Worm (Caenorhabditis elegans) whole organism, L2 larva: ENCODE data around the gene B0310.1.

Source experiments
- C34F6.9 ChIP-seq: fragments of 150-350 bp; optimal IDR thresholded peaks from 2 replicates; lab custom pipeline; 2014; ENCODE audit warnings: missing biosample characterization, missing genetic modification characterization
- ZK546.5 ChIP-seq: sonication (generic microtip); optimal IDR thresholded peaks from 2 replicates; lab custom pipeline; 2017; ENCODE audit warnings: missing biosample characterization, missing genetic modification characterization
- alr-1 ChIP-seq: fragments of 150-350 bp; optimal IDR thresholded peaks from 2 replicates; lab custom pipeline; 2014; ENCODE audit warnings: missing biosample characterization, missing genetic modification characterization
- ceh-16 ChIP-seq: fragments of 150-350 bp; optimal IDR thresholded peaks from 2 replicates; lab custom pipeline; 2014; ENCODE audit warnings: missing biosample characterization, missing genetic modification characterization
- crh-2 ChIP-seq: sonication (generic microtip); optimal IDR thresholded peaks from 2 replicates; lab custom pipeline; 2017; ENCODE audit warnings: missing biosample characterization, missing genetic modification characterization
- dmd-4 ChIP-seq: sonication (generic microtip); optimal IDR thresholded peaks from 2 replicates; lab custom pipeline; 2017; ENCODE audit warnings: missing biosample characterization, missing genetic modification characterization
- egl-27 ChIP-seq: sonication (generic microtip); optimal IDR thresholded peaks from 3 replicates; lab custom pipeline; 2017; ENCODE audit warnings: missing biosample characterization, missing genetic modification reagents, missing genetic modification characterization
- elt-3 ChIP-seq: sonication (generic microtip); optimal IDR thresholded peaks from 2 replicates; lab custom pipeline; 2017; ENCODE audit warnings: missing biosample characterization, missing genetic modification characterization
- gmeb-1 ChIP-seq: fragments of 150-350 bp; optimal IDR thresholded peaks from 2 replicates; lab custom pipeline; 2014; ENCODE audit warnings: missing biosample characterization, missing genetic modification characterization
- lin-13 ChIP-seq: fragments of 150-350 bp; optimal IDR thresholded peaks from 2 replicates; lab custom pipeline; 2014; ENCODE audit warnings: missing biosample characterization, missing genetic modification reagents, missing genetic modification characterization
- lin-39 ChIP-seq: fragments of 150-350 bp; optimal IDR thresholded peaks from 2 replicates; lab custom pipeline; 2014; ENCODE audit warnings: missing biosample characterization, missing genetic modification reagents, missing genetic modification characterization
- lsy-2 ChIP-seq, 2 experiments: fragments of 150-350 bp in 1 of 2; sonication (generic microtip) in 1 of 2; optimal IDR thresholded peaks; 2 replicates each; lab custom pipeline; 2014 to 2017; ENCODE audit warnings: missing biosample characterization in 2 of 2, missing genetic modification characterization in 2 of 2
- mab-5 ChIP-seq: fragments of 150-350 bp; optimal IDR thresholded peaks from 2 replicates; lab custom pipeline; 2014; ENCODE audit warnings: missing biosample characterization, missing genetic modification characterization
- mbf-1 ChIP-seq: sonication (generic microtip); optimal IDR thresholded peaks from 2 replicates; lab custom pipeline; 2017; ENCODE audit warnings: missing biosample characterization, missing genetic modification characterization
- mdl-1 ChIP-seq, 2 experiments: fragments of 150-350 bp in 1 of 2; sonication (generic microtip) in 1 of 2; optimal IDR thresholded peaks; 2 replicates each; lab custom pipeline; 2017; ENCODE audit warnings: missing biosample characterization in 2 of 2, missing genetic modification characterization in 2 of 2
- nhr-10 ChIP-seq: sonication (generic microtip); optimal IDR thresholded peaks from 2 replicates; lab custom pipeline; 2017; ENCODE audit warnings: missing biosample characterization, missing genetic modification characterization
- nhr-11 ChIP-seq: fragments of 150-350 bp; optimal IDR thresholded peaks from 2 replicates; lab custom pipeline; 2014; ENCODE audit warnings: missing biosample characterization, missing genetic modification characterization
- nhr-12 ChIP-seq: fragments of 150-350 bp; optimal IDR thresholded peaks from 2 replicates; lab custom pipeline; 2014; ENCODE audit warnings: missing biosample characterization, missing genetic modification characterization
- nhr-129 ChIP-seq: fragments of 150-350 bp; optimal IDR thresholded peaks from 2 replicates; lab custom pipeline; 2014; ENCODE audit warnings: missing biosample characterization, missing genetic modification characterization
- nhr-21 ChIP-seq: fragments of 150-350 bp; optimal IDR thresholded peaks from 2 replicates; lab custom pipeline; 2014; ENCODE audit warnings: missing biosample characterization, missing genetic modification characterization
- nhr-23 ChIP-seq: fragments of 150-350 bp; optimal IDR thresholded peaks from 2 replicates; lab custom pipeline; 2014; ENCODE audit warnings: missing biosample characterization, missing genetic modification reagents, missing genetic modification characterization
- nhr-237 ChIP-seq: fragments of 150-350 bp; optimal IDR thresholded peaks from 2 replicates; lab custom pipeline; 2014; ENCODE audit warnings: missing biosample characterization, missing genetic modification characterization
- nhr-25 ChIP-seq: fragments of 150-350 bp; sonication (generic microtip); optimal IDR thresholded peaks from 3 replicates; lab custom pipeline; 2014; ENCODE audit warnings: missing biosample characterization, missing genetic modification characterization
- nhr-6 ChIP-seq: fragments of 150-350 bp; optimal IDR thresholded peaks from 2 replicates; lab custom pipeline; 2014; ENCODE audit warnings: missing biosample characterization, missing genetic modification characterization
- nhr-77 ChIP-seq: fragments of 150-350 bp; optimal IDR thresholded peaks from 2 replicates; lab custom pipeline; 2014; ENCODE audit warnings: missing biosample characterization, missing genetic modification characterization
- peb-1 ChIP-seq: fragments of 150-350 bp; optimal IDR thresholded peaks from 2 replicates; lab custom pipeline; 2014; ENCODE audit warnings: missing biosample characterization, missing genetic modification characterization
- skn-1 ChIP-seq: sonication (generic microtip); optimal IDR thresholded peaks from 2 replicates; lab custom pipeline; 2017; ENCODE audit warnings: missing biosample characterization, missing genetic modification characterization
- sma-3 ChIP-seq: sonication (generic microtip); optimal IDR thresholded peaks from 2 replicates; lab custom pipeline; 2016; ENCODE audit warnings: missing genetic modification reagents, missing genetic modification characterization, missing compliant biosample characterization
- sma-9 ChIP-seq, 2 experiments: fragments of 150-350 bp in 1 of 2; sonication (generic microtip) in 1 of 2; optimal IDR thresholded peaks; 2 replicates each; lab custom pipeline; 2014 to 2016; ENCODE audit warnings: missing genetic modification characterization in 2 of 2, mild to moderate bottlenecking in 1 of 2, missing biosample characterization in 1 of 2, missing compliant biosample characterization in 1 of 2, missing genetic modification reagents in 1 of 2, moderate library complexity in 1 of 2
- snpc-4 ChIP-seq: fragments of 150-350 bp; optimal IDR thresholded peaks from 2 replicates; lab custom pipeline; 2014; ENCODE audit warnings: missing biosample characterization, missing genetic modification characterization
- unc-39 ChIP-seq: fragments of 150-350 bp; optimal IDR thresholded peaks from 2 replicates; lab custom pipeline; 2014; ENCODE audit warnings: missing biosample characterization, missing genetic modification characterization
- unc-55 ChIP-seq: fragments of 150-350 bp; sonication (generic microtip); optimal IDR thresholded peaks from 3 replicates; lab custom pipeline; 2014; ENCODE audit warnings: missing biosample characterization, missing genetic modification reagents, missing genetic modification characterization
- unc-62 ChIP-seq: fragments of 150-350 bp; optimal IDR thresholded peaks from 2 replicates; lab custom pipeline; 2014; ENCODE audit warnings: missing biosample characterization, missing genetic modification reagents, missing genetic modification characterization
- ztf-4 ChIP-seq: fragments of 150-350 bp; optimal IDR thresholded peaks from 2 replicates; lab custom pipeline; 2014; ENCODE audit warnings: missing biosample characterization, missing genetic modification characterization

Gene B0310.1

DNA sequence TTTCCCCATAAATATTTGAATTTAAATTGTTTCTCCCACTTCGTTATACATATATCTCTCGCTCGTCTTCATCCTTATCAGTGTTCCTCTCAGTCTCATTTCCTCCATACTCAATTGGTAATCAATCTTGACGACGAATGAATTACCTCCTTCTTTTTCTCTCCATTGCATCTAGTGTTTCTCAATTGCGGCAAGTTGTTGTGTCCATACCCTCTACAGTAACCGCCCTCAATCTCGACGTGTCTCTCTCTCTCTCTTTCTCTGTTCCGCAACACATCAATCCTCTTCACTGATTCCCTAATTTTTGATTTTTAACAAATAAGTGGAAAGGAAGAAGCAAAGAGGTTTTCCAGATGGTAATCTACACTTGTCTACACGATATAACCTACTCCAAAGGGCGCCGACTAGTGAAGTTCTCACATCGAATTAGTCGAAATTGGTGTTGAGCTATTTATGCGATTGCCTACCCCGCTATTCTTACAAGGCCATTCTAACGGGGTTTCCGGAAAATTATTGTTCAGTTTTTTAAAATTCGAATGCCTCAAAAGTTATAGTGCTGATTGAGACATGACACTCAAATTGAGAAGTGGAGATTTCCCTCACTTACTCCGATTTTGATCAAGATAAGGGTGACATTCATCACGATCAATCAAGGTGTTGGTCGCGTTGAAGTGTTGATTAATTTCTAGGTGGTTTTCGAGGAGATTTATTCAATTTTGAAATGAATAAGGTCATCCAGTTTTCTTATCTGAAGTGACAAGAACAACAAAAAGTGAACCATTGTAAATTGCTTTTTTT, 11.2 kb downstream of the B0310.1 start:
- peak; percentile 34 for TF ChIP-seq sma-9 (GFP tag; optimal IDR thresholded peaks at IDR 0.05; lab: Kevin White, UChicago)
- TF ChIP-seq sma-9 (tag; optimal IDR thresholded peaks at IDR 0.05; lab: Kevin White, UChicago) = no peak
- TF ChIP-seq sma-3 (GFP tag; lab: Kevin White, UChicago) = peak; percentile 38
- TF ChIP-seq elt-3 (tag; lab: Kevin White, UChicago) = no peak
- peak in 1 of 2 experiments; percentile 55 for TF ChIP-seq lsy-2 (tag; optimal IDR thresholded peaks at IDR 0.05; lab: Kevin White, UChicago)
- peak; percentile 19 for TF ChIP-seq nhr-25 (tag; lab: Kevin White, UChicago)
- TF ChIP-seq ceh-16 (tag; lab: Kevin White, UChicago) = peak; percentile 79
- TF ChIP-seq nhr-21 (tag; lab: Kevin White, UChicago) = peak; percentile 52
- TF ChIP-seq lin-13 (GFP tag; lab: Kevin White, UChicago) = no peak

DNA sequence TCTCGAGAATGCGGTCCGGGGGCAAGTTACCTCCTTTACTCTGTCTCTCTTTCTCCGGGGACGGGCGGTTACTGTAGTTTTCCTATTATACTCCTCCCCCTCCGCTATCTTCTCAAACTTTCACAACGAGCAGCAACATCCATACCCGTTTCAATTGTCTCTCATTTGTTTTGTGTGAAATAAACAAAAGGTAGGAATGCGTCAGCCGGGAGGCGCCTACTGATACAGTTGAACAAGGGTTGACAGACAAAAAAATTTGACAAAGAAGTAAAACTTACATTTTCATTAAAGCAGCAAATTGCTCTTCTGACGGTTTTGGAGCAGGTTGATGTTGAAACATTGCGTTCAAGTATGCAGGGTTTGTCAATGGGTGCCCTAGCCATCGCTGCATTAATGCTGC, 12.0 kb downstream of the B0310.1 start:
- TF ChIP-seq peb-1 = no peak
- TF ChIP-seq nhr-6 = no peak
- TF ChIP-seq nhr-23 (tag; lab: Kevin White, UChicago) = no peak

ce11 chrX:506848-507247, 13.8 kb downstream of the B0310.1 start, which contains the start of gene B0310.2:
Gene B0310.2 (minus strand): TSS chrX:506948.
- no peak for TF ChIP-seq nhr-10 (tag; lab: Kevin White, UChicago)
- TF ChIP-seq snpc-4 (tag; lab: Kevin White, UChicago) = no peak
- no peak for TF ChIP-seq C34F6.9 (tag; lab: Kevin White, UChicago)
- no peak for TF ChIP-seq egl-27 (tag; lab: Kevin White, UChicago)
- TF ChIP-seq nhr-21 (tag; lab: Kevin White, UChicago) = no peak
- TF ChIP-seq lin-13 (GFP tag; lab: Kevin White, UChicago) = no peak
- no peak for TF ChIP-seq alr-1 (tag; lab: Kevin White, UChicago)
- no peak for TF ChIP-seq nhr-25 (tag; lab: Kevin White, UChicago)
- TF ChIP-seq ztf-4 (tag; lab: Kevin White, UChicago) = no peak
- no peak for TF ChIP-seq unc-62 (GFP tag; lab: Kevin White, UChicago)
- TF ChIP-seq nhr-77 (tag; lab: Kevin White, UChicago) = no peak
- TF ChIP-seq mab-5 (tag; lab: Kevin White, UChicago) = no peak
- TF ChIP-seq unc-39 (tag; lab: Kevin White, UChicago) = no peak
- no peak for TF ChIP-seq lsy-2 (tag; optimal IDR thresholded peaks at IDR 0.05; lab: Kevin White, UChicago)
- TF ChIP-seq ZK546.5 = no peak

DNA sequence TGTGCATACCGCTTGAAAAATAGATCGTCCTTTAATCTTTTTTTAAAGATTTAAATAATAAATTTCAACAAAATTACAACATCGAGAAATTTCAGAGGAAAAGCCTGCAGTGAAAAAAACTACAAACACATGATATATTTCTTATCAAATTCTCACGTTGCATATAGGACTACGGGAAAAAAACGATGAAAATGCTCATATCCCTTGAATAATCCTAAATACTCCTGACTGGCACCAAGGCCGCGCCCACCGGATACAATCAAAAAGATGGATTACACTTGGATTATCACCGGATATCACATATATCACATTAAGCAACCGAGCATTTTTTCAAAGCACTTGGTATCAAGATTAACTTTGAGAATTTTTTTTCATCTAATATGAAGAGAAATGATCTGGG, 21.0 kb downstream of the B0310.1 start:
- no peak for TF ChIP-seq elt-3 (tag; lab: Kevin White, UChicago)
- TF ChIP-seq lin-13 (GFP tag; lab: Kevin White, UChicago) = no peak
- no peak for TF ChIP-seq nhr-129 (tag; lab: Kevin White, UChicago)
- TF ChIP-seq sma-3 (GFP tag; lab: Kevin White, UChicago) = no peak
- TF ChIP-seq nhr-21 (tag; lab: Kevin White, UChicago) = no peak
- no peak for TF ChIP-seq snpc-4 (tag; lab: Kevin White, UChicago)
- no peak for TF ChIP-seq ZK546.5
- no peak for TF ChIP-seq mdl-1 (tag; optimal IDR thresholded peaks at IDR 0.05; lab: Kevin White, UChicago)

- no peak for TF ChIP-seq ztf-4 (tag; lab: Kevin White, UChicago)
- no peak for TF ChIP-seq peb-1
- TF ChIP-seq nhr-21 (tag; lab: Kevin White, UChicago) = no peak
- no peak for TF ChIP-seq nhr-77 (tag; lab: Kevin White, UChicago)
- TF ChIP-seq dmd-4 (tag; lab: Kevin White, UChicago) = no peak
- no peak for TF ChIP-seq unc-55 (GFP tag; lab: Kevin White, UChicago)
- no peak for TF ChIP-seq gmeb-1 (tag; lab: Kevin White, UChicago)
- no peak for TF ChIP-seq nhr-237 (tag; lab: Kevin White, UChicago)
- no peak for TF ChIP-seq lin-39 (tag; lab: Kevin White, UChicago)
- TF ChIP-seq ceh-16 (tag; lab: Kevin White, UChicago) = no peak
- no peak for TF ChIP-seq nhr-23 (tag; lab: Kevin White, UChicago)
- no peak for TF ChIP-seq mbf-1 (tag; lab: Kevin White, UChicago)
- no peak for TF ChIP-seq skn-1 (tag; lab: Kevin White, UChicago)
- TF ChIP-seq crh-2 (tag; lab: Kevin White, UChicago) = no peak
- TF ChIP-seq nhr-11 = no peak
- no peak for TF ChIP-seq nhr-12 (tag; lab: Kevin White, UChicago)
- TF ChIP-seq sma-9 (GFP tag; optimal IDR thresholded peaks at IDR 0.05; lab: Kevin White, UChicago) = no peak
- TF ChIP-seq sma-9 (tag; optimal IDR thresholded peaks at IDR 0.05; lab: Kevin White, UChicago) = no peak
- no peak for TF ChIP-seq alr-1 (tag; lab: Kevin White, UChicago)
Observed at ce11 chrX:520881-521280, 27.9 kb downstream of the B0310.1 start, which contains the start of gene B0310.3. Gene B0310.3 (minus strand): TSS chrX:520981.
